Worm (Caenorhabditis elegans) whole organism, mixed stage, embryonic: ENCODE data around the gene srj-57.

Experiments used
- M03D4.4 ChIP-seq: sonication (generic microtip); optimal IDR thresholded peaks from 2 replicates; lab custom pipeline; 2017; ENCODE audit warnings: mild to moderate bottlenecking, missing genetic modification characterization, missing compliant biosample characterization
- blmp-1 ChIP-seq: fragments of 150-350 bp; optimal IDR thresholded peaks from 2 replicates; lab custom pipeline; 2014; ENCODE audit warnings: missing biosample characterization, missing genetic modification characterization
- ceh-83 ChIP-seq: fragments of 200-800 bp; sonication (Bioruptor generic); optimal IDR thresholded peaks from 2 replicates; lab custom pipeline; 2018; ENCODE audit warnings: mild to moderate bottlenecking, missing genetic modification characterization, missing compliant biosample characterization
- drap-1 ChIP-seq: fragments of 200-800 bp; sonication (Bioruptor generic); optimal IDR thresholded peaks from 3 replicates; lab custom pipeline; 2018; ENCODE audit warnings: mild to moderate bottlenecking, missing genetic modification characterization, missing compliant biosample characterization
- elt-1 ChIP-seq: sonication (generic microtip); optimal IDR thresholded peaks from 2 replicates; lab custom pipeline; 2017; ENCODE audit warnings: missing genetic modification characterization, mild to moderate bottlenecking, missing compliant biosample characterization, antibody characterized with exemption, moderate library complexity, borderline replicate concordance; ENCODE audit not compliant: insufficient read depth
- lsy-2 ChIP-seq: fragments of 150-350 bp; optimal IDR thresholded peaks from 2 replicates; lab custom pipeline; 2014; ENCODE audit warnings: missing biosample characterization, missing genetic modification characterization
- nhr-12 ChIP-seq: fragments of 150-350 bp; optimal IDR thresholded peaks from 2 replicates; lab custom pipeline; 2014; ENCODE audit warnings: missing biosample characterization, missing genetic modification characterization
- nhr-237 ChIP-seq: fragments of 150-350 bp; optimal IDR thresholded peaks from 2 replicates; lab custom pipeline; 2014; ENCODE audit warnings: missing biosample characterization, missing genetic modification characterization
- nhr-76 ChIP-seq: sonication (generic microtip); optimal IDR thresholded peaks from 2 replicates; lab custom pipeline; 2017; ENCODE audit warnings: missing biosample characterization, missing genetic modification characterization
- tbx-8 ChIP-seq: fragments of 200-800 bp; sonication (Bioruptor generic); optimal IDR thresholded peaks from 2 replicates; lab custom pipeline; 2018; ENCODE audit warnings: mild to moderate bottlenecking, missing genetic modification characterization, moderate library complexity, missing compliant biosample characterization
- unc-39 ChIP-seq: fragments of 150-350 bp; optimal IDR thresholded peaks from 2 replicates; lab custom pipeline; 2014; ENCODE audit warnings: missing biosample characterization, missing genetic modification characterization
- unc-62 ChIP-seq: fragments of 150-350 bp; optimal IDR thresholded peaks from 2 replicates; lab custom pipeline; 2014; ENCODE audit warnings: missing biosample characterization, missing genetic modification reagents, missing genetic modification characterization
- ztf-11 ChIP-seq: fragments of 150-350 bp; optimal IDR thresholded peaks from 2 replicates; lab custom pipeline; 2014; ENCODE audit warnings: missing biosample characterization, missing genetic modification characterization

DNA sequence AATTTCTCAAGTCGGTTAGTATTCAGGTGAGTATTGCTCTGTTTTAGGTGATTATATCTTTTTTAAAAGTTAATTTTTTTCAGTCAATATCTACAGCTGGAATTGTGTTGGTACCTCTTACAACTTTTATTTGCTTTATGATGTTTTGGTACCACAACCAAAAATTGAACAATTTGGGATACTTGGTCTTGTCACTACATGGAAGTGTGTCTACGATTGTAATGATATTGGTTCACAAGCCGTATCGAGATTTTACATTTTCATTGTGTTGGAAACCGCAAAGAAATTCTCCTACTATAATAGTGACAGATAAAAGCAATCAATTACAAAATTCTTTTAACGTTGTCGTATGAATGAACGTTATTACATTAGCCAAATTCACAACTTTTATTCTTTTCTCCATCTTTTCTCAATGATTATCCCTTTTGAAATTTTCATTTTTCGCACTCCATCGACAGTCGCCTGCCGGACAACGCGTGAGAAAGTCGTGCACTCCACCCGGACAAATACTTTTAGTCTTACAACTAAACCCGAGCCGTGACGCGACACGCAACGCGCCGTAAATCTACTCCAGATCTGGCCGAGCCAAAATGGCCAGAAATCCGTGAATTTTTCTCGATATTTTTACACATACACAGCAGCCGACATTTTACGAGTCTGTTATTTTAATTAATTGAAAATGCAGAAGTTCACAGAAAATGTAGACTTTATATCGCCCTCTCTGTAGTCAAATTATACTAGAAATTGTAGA is 16.6 kb upstream of the srj-57 start:
- TF ChIP-seq unc-62 (no peak), elt-1 (tag; lab: Kevin White, UChicago) (no peak), nhr-237 (tag; lab: Kevin White, UChicago) (no peak), drap-1 (GFP tag; lab: Kevin White, UChicago) (no peak), unc-39 (tag; lab: Kevin White, UChicago) (no peak), ztf-11 (no peak), blmp-1 (no peak), lsy-2 (tag; lab: Kevin White, UChicago) (no peak), M03D4.4 (no peak), nhr-76 (tag; lab: Kevin White, UChicago) (no peak), nhr-12 (tag; lab: Kevin White, UChicago) (no peak), tbx-8 (GFP tag; lab: Kevin White, UChicago) (no peak), ceh-83 (GFP tag; lab: Kevin White, UChicago) (no peak)
